Worm (Caenorhabditis elegans) whole organism, early embryonic: Measurements from ENCODE around the gene T02G5.7.
"Not testable (repeated sequence)": the region's sequence is repeated elsewhere in the genome, so short reads cannot be mapped to it uniquely, and the experiment has no call there.

ENCODE experiments used
- B0310.2 ChIP-seq: sonication (generic microtip); optimal IDR thresholded peaks from 2 replicates; lab custom pipeline; 2016; ENCODE audit warnings: mild to moderate bottlenecking, missing genetic modification characterization, missing compliant biosample characterization
- F13C5.2 ChIP-seq: sonication (generic microtip); optimal IDR thresholded peaks from 2 replicates; lab custom pipeline; 2017; ENCODE audit warnings: mild to moderate bottlenecking, missing genetic modification characterization, inconsistent platforms, missing compliant biosample characterization
- ama-1 ChIP-seq: fragments of 150-350 bp; optimal IDR thresholded peaks from 2 replicates; lab custom pipeline; 2014
- ceh-36 ChIP-seq: sonication (generic microtip); optimal IDR thresholded peaks from 2 replicates; lab custom pipeline; 2016; ENCODE audit warnings: missing genetic modification characterization, inconsistent platforms, missing compliant biosample characterization
- pes-1 ChIP-seq: fragments of 200-800 bp; sonication (Bioruptor generic); IDR thresholded peaks from 2 replicates; pipeline ENCODE4 v1.3.6; 2022; ENCODE audit warnings: missing genetic modification reagents, missing genetic modification characterization, missing compliant biosample characterization
- scrt-1 ChIP-seq: fragments of 200-800 bp; sonication (Bioruptor generic); IDR thresholded peaks from 2 replicates; pipeline ENCODE4 v1.3.6; 2022; ENCODE audit warnings: missing genetic modification characterization, missing compliant biosample characterization

ce11 chrII:7042090-7042489 is 33.3 kb upstream of the T02G5.7 start:
- not testable (repeated sequence) for TF ChIP-seq B0310.2 (tag; lab: Kevin White, UChicago); ama-1 (lab: Kevin White, UChicago); F13C5.2 (tag; lab: Kevin White, UChicago); ceh-36 (tag; lab: Kevin White, UChicago)
- 0 out of 2 replicates have a peak, but pooled peaks have one; percentile 45 for TF ChIP-seq scrt-1
- TF ChIP-seq pes-1 (GFP tag; lab: Robert Waterston, UW) = peak; percentile 82
